Fruit fly (Drosophila melanogaster): ENCODE data around the gene Pig1.

- no peak for TF ChIP-seq Hr39 (GFP tag; optimal IDR thresholded peaks at IDR 0.05)
- no peak for TF ChIP-seq spab (GFP tag; optimal IDR thresholded peaks at IDR 0.05)
These were observed 16.7 kb upstream of the Pig1 start for dm6 chrX:3265828-3266227.
